Fruit fly (Drosophila melanogaster) whole organism, embryonic: ENCODE measurements around the gene velo.
A peak's percentile ranks its signal among the peaks of the same experiment; 100 is the strongest.

ENCODE experiments used
- Ada2b ChIP-seq: fragments of 200-800 bp; sonication (Bioruptor generic); IDR thresholded peaks from 2 replicates; pipeline ENCODE4 v1.3.6; 2022; ENCODE audit warnings: missing biosample characterization, missing genetic modification characterization
- Atf-2 ChIP-seq: fragments of 200-800 bp; sonication (Bioruptor generic); optimal IDR thresholded peaks from 2 replicates; lab custom pipeline; 2016; ENCODE audit warnings: missing biosample characterization, missing genetic modification characterization
- Blimp-1 ChIP-seq: fragments of 200-800 bp; sonication (Bioruptor generic); optimal IDR thresholded peaks from 3 replicates; lab custom pipeline; 2018; ENCODE audit warnings: missing biosample characterization, missing genetic modification characterization, mild to moderate bottlenecking, moderate library complexity, missing genetic modification reagents
- Bteb2 ChIP-seq: fragments of 200-800 bp; sonication (Bioruptor generic); optimal IDR thresholded peaks from 2 replicates; lab custom pipeline; 2016; ENCODE audit warnings: missing biosample characterization, missing genetic modification characterization
- CG10267 ChIP-seq: fragments of 200-800 bp; sonication (Bioruptor generic); optimal IDR thresholded peaks from 2 replicates; lab custom pipeline; 2018; ENCODE audit warnings: missing biosample characterization, mild to moderate bottlenecking, missing genetic modification characterization, moderate library complexity
- CG11504 ChIP-seq: fragments of 200-800 bp; sonication (Bioruptor generic); optimal IDR thresholded peaks from 3 replicates; lab custom pipeline; 2019; ENCODE audit warnings: missing biosample characterization, mild to moderate bottlenecking, missing genetic modification characterization, moderate library complexity
- CG11695 ChIP-seq: fragments of 200-800 bp; sonication (Bioruptor generic); IDR thresholded peaks from 3 replicates; pipeline ENCODE4 v1.3.6; 2022; ENCODE audit warnings: missing biosample characterization, missing genetic modification characterization
- CG13775 ChIP-seq: fragments of 200-800 bp; sonication (Bioruptor generic); optimal IDR thresholded peaks from 3 replicates; lab custom pipeline; 2017; ENCODE audit warnings: missing biosample characterization, mild to moderate bottlenecking, missing genetic modification characterization
- CG14050 ChIP-seq: fragments of 200-800 bp; sonication (Bioruptor generic); IDR thresholded peaks from 3 replicates; pipeline ENCODE4 v1.3.6; 2022; ENCODE audit warnings: missing biosample characterization, missing genetic modification characterization
- CG15514 ChIP-seq: fragments of 200-800 bp; sonication (Bioruptor generic); optimal IDR thresholded peaks from 3 replicates; lab custom pipeline; 2017; ENCODE audit warnings: missing biosample characterization, missing genetic modification characterization, mild to moderate bottlenecking, moderate library complexity, missing genetic modification reagents
- CG15696 ChIP-seq: fragments of 200-800 bp; sonication (Bioruptor generic); optimal IDR thresholded peaks from 2 replicates; lab custom pipeline; 2019; ENCODE audit warnings: missing biosample characterization, mild to moderate bottlenecking, missing genetic modification characterization, moderate library complexity
- CG17612 ChIP-seq: fragments of 200-800 bp; sonication (Bioruptor generic); IDR thresholded peaks from 2 replicates; pipeline ENCODE4 v1.3.6; 2022; ENCODE audit warnings: missing biosample characterization, missing genetic modification characterization
- CG18011 ChIP-seq: fragments of 200-800 bp; sonication (Bioruptor generic); optimal IDR thresholded peaks from 2 replicates; lab custom pipeline; 2017; ENCODE audit warnings: missing biosample characterization, missing genetic modification characterization, mild to moderate bottlenecking, moderate library complexity, missing genotype
- CG1832 ChIP-seq: fragments of 200-800 bp; sonication (Bioruptor generic); optimal IDR thresholded peaks from 2 replicates; lab custom pipeline; 2017; ENCODE audit warnings: missing biosample characterization, mild to moderate bottlenecking, missing genetic modification characterization, inconsistent platforms
- CG2116 ChIP-seq: fragments of 200-800 bp; sonication (Bioruptor generic); optimal IDR thresholded peaks from 3 replicates; lab custom pipeline; 2018; ENCODE audit warnings: missing biosample characterization, mild to moderate bottlenecking, missing genetic modification characterization
- CG2202 ChIP-seq: fragments of 200-800 bp; sonication (Bioruptor generic); optimal IDR thresholded peaks from 2 replicates; lab custom pipeline; 2018; ENCODE audit warnings: missing biosample characterization, mild to moderate bottlenecking, missing genetic modification characterization
- CG2875 ChIP-seq: fragments of 200-800 bp; sonication (Bioruptor generic); optimal IDR thresholded peaks from 2 replicates; lab custom pipeline; 2017; ENCODE audit warnings: missing biosample characterization, mild to moderate bottlenecking, missing genetic modification characterization, missing genetic modification reagents
- CG30020 ChIP-seq: fragments of 200-800 bp; optimal IDR thresholded peaks from 2 replicates; lab custom pipeline; 2019; ENCODE audit warnings: missing biosample characterization, mild to moderate bottlenecking, missing genetic modification characterization, moderate library complexity
- CG31441 ChIP-seq: fragments of 200-800 bp; sonication (Bioruptor generic); IDR thresholded peaks from 2 replicates; pipeline ENCODE4 v1.3.6; 2022; ENCODE audit warnings: missing biosample characterization, missing genetic modification characterization
- CG32532 ChIP-seq: fragments of 200-800 bp; sonication (Bioruptor generic); IDR thresholded peaks from 2 replicates; pipeline ENCODE4 v1.3.6; 2022; ENCODE audit warnings: missing biosample characterization, missing genetic modification characterization
- CG34422 ChIP-seq: fragments of 200-800 bp; sonication (Bioruptor generic); IDR thresholded peaks from 3 replicates; pipeline ENCODE4 v1.3.6; 2022; ENCODE audit warnings: missing biosample characterization, missing genetic modification characterization
- CG4730 ChIP-seq: fragments of 200-800 bp; sonication (Bioruptor generic); IDR thresholded peaks from 2 replicates; pipeline ENCODE4 v1.3.6; 2022; ENCODE audit warnings: missing biosample characterization, missing genetic modification characterization
- CG6813 ChIP-seq: fragments of 200-800 bp; sonication (Bioruptor generic); optimal IDR thresholded peaks from 2 replicates; lab custom pipeline; 2017; ENCODE audit warnings: missing biosample characterization, missing genetic modification characterization, mild to moderate bottlenecking, moderate library complexity, missing genetic modification reagents
- CG7556 ChIP-seq: fragments of 200-800 bp; sonication (Bioruptor generic); optimal IDR thresholded peaks from 2 replicates; lab custom pipeline; 2017; ENCODE audit warnings: missing biosample characterization, mild to moderate bottlenecking, missing genetic modification characterization
- CG9727 ChIP-seq: fragments of 200-800 bp; sonication (Bioruptor generic); optimal IDR thresholded peaks from 3 replicates; lab custom pipeline; 2017; ENCODE audit warnings: missing biosample characterization, mild to moderate bottlenecking, missing genetic modification characterization
- HLHmδ ChIP-seq: fragments of 200-800 bp; sonication (Bioruptor generic); optimal IDR thresholded peaks from 2 replicates; lab custom pipeline; 2018; ENCODE audit warnings: missing biosample characterization, mild to moderate bottlenecking, missing genetic modification characterization, moderate library complexity
- Max ChIP-seq: fragments of 200-800 bp; sonication (Bioruptor generic); optimal IDR thresholded peaks from 2 replicates; lab custom pipeline; 2016; ENCODE audit warnings: missing biosample characterization, mild to moderate bottlenecking, missing genetic modification characterization
- Rx ChIP-seq: fragments of 200-800 bp; sonication (Bioruptor generic); IDR thresholded peaks from 2 replicates; pipeline ENCODE4 v1.3.6; 2022; ENCODE audit warnings: missing biosample characterization, missing genetic modification characterization
- Six4 ChIP-seq: fragments of 200-800 bp; sonication (Bioruptor generic); optimal IDR thresholded peaks from 2 replicates; lab custom pipeline; 2016; ENCODE audit warnings: missing biosample characterization, missing genetic modification characterization
- Sry-β ChIP-seq: fragments of 200-800 bp; sonication (Bioruptor generic); optimal IDR thresholded peaks from 2 replicates; lab custom pipeline; 2018; ENCODE audit warnings: missing biosample characterization, mild to moderate bottlenecking, missing genetic modification characterization, moderate library complexity
- ac ChIP-seq: fragments of 200-800 bp; sonication (Bioruptor generic); optimal IDR thresholded peaks from 3 replicates; lab custom pipeline; 2017; ENCODE audit warnings: missing biosample characterization, mild to moderate bottlenecking, missing genetic modification characterization
- az2 ChIP-seq: fragments of 200-800 bp; sonication (Bioruptor generic); optimal IDR thresholded peaks from 3 replicates; lab custom pipeline; 2016; ENCODE audit warnings: missing biosample characterization, missing genetic modification characterization
- cad ChIP-seq: fragments of >200 bp; optimal IDR thresholded peaks from 2 replicates; lab custom pipeline; 2017; ENCODE audit warnings: missing biosample characterization, missing genetic modification characterization
- cg ChIP-seq: fragments of 200-800 bp; sonication (Bioruptor generic); optimal IDR thresholded peaks from 3 replicates; lab custom pipeline; 2019; ENCODE audit warnings: missing biosample characterization, mild to moderate bottlenecking, missing genetic modification characterization, moderate library complexity
- dpn ChIP-seq, 2 experiments: fragments of 200-800 bp; sonication (Bioruptor generic); optimal IDR thresholded peaks; 3 replicates each; lab custom pipeline; 2016; ENCODE audit warnings: missing biosample characterization in 2 of 2, missing genetic modification characterization in 2 of 2
- emc ChIP-seq: fragments of 200-800 bp; sonication (Bioruptor generic); optimal IDR thresholded peaks from 2 replicates; lab custom pipeline; 2016; ENCODE audit warnings: missing biosample characterization, missing genetic modification characterization
- exex ChIP-seq: fragments of 200-800 bp; sonication (Bioruptor generic); optimal IDR thresholded peaks from 4 replicates; lab custom pipeline; 2018; ENCODE audit warnings: missing biosample characterization, mild to moderate bottlenecking, missing genetic modification characterization, moderate library complexity
- gce ChIP-seq: fragments of 200-800 bp; sonication (Bioruptor generic); IDR thresholded peaks from 3 replicates; pipeline ENCODE4 v1.3.6; 2022; ENCODE audit warnings: missing biosample characterization, missing genetic modification characterization
- gcm ChIP-seq: fragments of 200-800 bp; sonication (Bioruptor generic); optimal IDR thresholded peaks from 2 replicates; lab custom pipeline; 2019; ENCODE audit warnings: missing biosample characterization, mild to moderate bottlenecking, missing genetic modification characterization, moderate library complexity
- gsb-n ChIP-seq: fragments of 200-800 bp; sonication (Bioruptor generic); optimal IDR thresholded peaks from 3 replicates; lab custom pipeline; 2018; ENCODE audit warnings: missing biosample characterization, mild to moderate bottlenecking, missing genetic modification characterization
- ind ChIP-seq: fragments of 200-800 bp; sonication (Bioruptor generic); optimal IDR thresholded peaks from 3 replicates; lab custom pipeline; 2016; ENCODE audit warnings: missing biosample characterization, missing genetic modification characterization
- jumu ChIP-seq: fragments of 200-800 bp; sonication (Bioruptor generic); optimal IDR thresholded peaks from 3 replicates; lab custom pipeline; 2016; ENCODE audit warnings: missing biosample characterization, missing genetic modification characterization
- lmd ChIP-seq: fragments of 200-800 bp; sonication (Bioruptor generic); IDR thresholded peaks from 2 replicates; pipeline ENCODE4 v1.3.6; 2022; ENCODE audit warnings: missing biosample characterization, missing genetic modification characterization
- nau ChIP-seq: fragments of 200-800 bp; sonication (Bioruptor generic); optimal IDR thresholded peaks from 3 replicates; lab custom pipeline; 2017; ENCODE audit warnings: missing biosample characterization, mild to moderate bottlenecking, missing genetic modification characterization, missing genetic modification reagents
- pb ChIP-seq: fragments of 200-800 bp; sonication (Bioruptor generic); optimal IDR thresholded peaks from 3 replicates; lab custom pipeline; 2016; ENCODE audit warnings: missing biosample characterization, missing genetic modification characterization
- repo ChIP-seq: fragments of 200-800 bp; sonication (Bioruptor generic); optimal IDR thresholded peaks from 2 replicates; lab custom pipeline; 2016; ENCODE audit warnings: missing biosample characterization, missing genetic modification characterization
- run ChIP-seq: fragments of 200-800 bp; sonication (Bioruptor generic); optimal IDR thresholded peaks from 3 replicates; lab custom pipeline; 2018; ENCODE audit warnings: missing biosample characterization, mild to moderate bottlenecking, missing genetic modification characterization
- sc ChIP-seq, 3 experiments: fragments of >200 bp in 2 of 3; fragments of 200-800 bp in 1 of 3; sonication (Bioruptor generic) in 1 of 3; optimal IDR thresholded peaks; 2 replicates in 2 of 3; 3 replicates in 1 of 3; lab custom pipeline; 2017; ENCODE audit warnings: mild to moderate bottlenecking in 1 of 3, missing biosample characterization in 1 of 3, missing genetic modification characterization in 1 of 3, missing genetic modification reagents in 1 of 3
- slbo ChIP-seq: fragments of 200-800 bp; sonication (Bioruptor generic); IDR thresholded peaks from 2 replicates; pipeline ENCODE4 v1.3.6; 2022; ENCODE audit warnings: missing biosample characterization, missing genetic modification characterization
- unc-4 ChIP-seq: fragments of 200-800 bp; sonication (Bioruptor generic); IDR thresholded peaks from 2 replicates; pipeline ENCODE4 v1.3.6; 2022; ENCODE audit warnings: missing biosample characterization, missing genetic modification characterization; ENCODE audit not compliant: partially characterized antibody

The velo gene

DNA sequence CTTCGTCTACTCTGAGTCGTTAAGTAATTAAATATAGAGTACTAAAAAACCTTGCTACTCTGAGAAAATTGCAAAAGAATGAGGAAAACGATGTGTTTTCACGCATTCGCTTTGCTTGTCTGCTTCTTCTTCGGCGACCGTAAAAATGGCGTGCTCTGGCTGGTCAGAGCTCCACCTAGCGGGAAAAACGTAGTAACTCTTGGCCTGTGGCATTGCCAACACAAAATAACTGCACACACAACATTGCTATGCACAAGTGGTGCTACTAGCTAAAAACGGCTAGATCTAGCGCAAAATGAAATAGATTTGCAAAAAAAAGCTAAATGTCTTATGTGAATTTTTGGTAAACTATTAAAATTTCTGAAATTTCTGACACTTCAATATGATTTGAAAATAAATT is 5.4 kb downstream of the velo start (continued):
- peak; percentile 40 for TF ChIP-seq jumu (GFP tag; lab: Kevin White, UChicago)
- peak; percentile 48 for TF ChIP-seq ind (GFP tag; lab: Kevin White, UChicago)
- TF ChIP-seq CG9727 (GFP tag; lab: Kevin White, UChicago): peak; percentile 26
- peak; percentile 49 for TF ChIP-seq CG10267 (tag; lab: Kevin White, UChicago)
- peak; percentile 93 for TF ChIP-seq Sry-β
- peak; percentile 71 for TF ChIP-seq HLHmδ (GFP tag; lab: Kevin White, UChicago)
- no peak for TF ChIP-seq cad
- no peak for TF ChIP-seq pb
- peak; percentile 85 for TF ChIP-seq slbo (GFP tag; lab: Robert Waterston, UW)
- no peak for TF ChIP-seq emc (GFP tag; lab: Kevin White, UChicago)
- peak; percentile 49 for TF ChIP-seq lmd (GFP tag; lab: Robert Waterston, UW)
- TF ChIP-seq gce (GFP tag; lab: Robert Waterston, UW): 0 out of 3 replicates have a peak, but pooled peaks have one; percentile 24
- TF ChIP-seq CG15696 (tag; lab: Kevin White, UChicago): peak; percentile 52
- TF ChIP-seq Bteb2 (GFP tag; lab: Kevin White, UChicago): peak; percentile 28
- TF ChIP-seq Ada2b (GFP tag; lab: Robert Waterston, UW): peak; percentile 62
- peak; percentile 35; the same call in 1 of the 3 replicates for TF ChIP-seq CG14050 (GFP tag; lab: Robert Waterston, UW)
- peak; percentile 62 for TF ChIP-seq gsb-n
- no peak for TF ChIP-seq CG18011 (GFP tag; lab: Kevin White, UChicago)
- no peak for TF ChIP-seq gcm (GFP tag; lab: Kevin White, UChicago)
- peak; percentile 42 for TF ChIP-seq CG15514
- TF ChIP-seq dpn (GFP tag; optimal IDR thresholded peaks at IDR 0.05; lab: Kevin White, UChicago): peak; percentile 30 to 45
- peak; percentile 39 for TF ChIP-seq CG30020 (tag; lab: Kevin White, UChicago)
- TF ChIP-seq Rx (GFP tag; lab: Robert Waterston, UW): peak; percentile 57
- TF ChIP-seq az2 (GFP tag; lab: Kevin White, UChicago): peak; percentile 9
- TF ChIP-seq CG6813 (GFP tag; lab: Kevin White, UChicago): peak; percentile 21
- peak; percentile 86 for TF ChIP-seq CG34422
- peak; percentile 7 for TF ChIP-seq repo (GFP tag; lab: Kevin White, UChicago)
- no peak for TF ChIP-seq exex (tag; lab: Kevin White, UChicago)
- TF ChIP-seq Six4 (GFP tag; lab: Kevin White, UChicago): peak; percentile 8
- TF ChIP-seq Max (GFP tag; lab: Kevin White, UChicago): peak; percentile 59
- TF ChIP-seq Atf-2 (GFP tag; lab: Kevin White, UChicago): no peak
- TF ChIP-seq CG2202 (tag; lab: Kevin White, UChicago): no peak
- TF ChIP-seq CG17612 (GFP tag; lab: Robert Waterston, UW): no peak
- TF ChIP-seq CG32532 (GFP tag; lab: Robert Waterston, UW): peak; percentile 78
- TF ChIP-seq nau: no peak
- TF ChIP-seq run (tag; lab: Kevin White, UChicago): no peak
- TF ChIP-seq CG1832 (GFP tag; lab: Kevin White, UChicago): no peak
- TF ChIP-seq ac (GFP tag; lab: Kevin White, UChicago): no peak
- peak; percentile 19; the same call in 1 of the 3 replicates for TF ChIP-seq CG11695 (GFP tag; lab: Robert Waterston, UW)
- TF ChIP-seq unc-4 (GFP tag; lab: Robert Waterston, UW): 0 out of 2 replicates have a peak, but pooled peaks have one; percentile 25
- TF ChIP-seq CG13775: peak; percentile 11
- TF ChIP-seq CG7556: no peak
- TF ChIP-seq CG31441 (GFP tag; lab: Robert Waterston, UW): no peak; the same call in 1 of the 2 replicates
- TF ChIP-seq CG2116 (GFP tag; lab: Kevin White, UChicago): peak; percentile 95
- TF ChIP-seq CG11504: peak; percentile 61
- TF ChIP-seq CG4730 (GFP tag; lab: Robert Waterston, UW): no peak
- TF ChIP-seq CG2875 (GFP tag; lab: Kevin White, UChicago): no peak
- TF ChIP-seq sc (optimal IDR thresholded peaks at IDR 0.05; lab: Kevin White, UChicago): no peak
- TF ChIP-seq sc (GFP tag; optimal IDR thresholded peaks at IDR 0.05; lab: Kevin White, UChicago): no peak
- TF ChIP-seq Blimp-1: peak; percentile 4
- peak; percentile 5 for TF ChIP-seq cg
